Worm (Caenorhabditis elegans) whole organism, mixed stage, embryonic: Measurements from ENCODE around the gene T23B5.4.

Source experiments
- M03D4.4 ChIP-seq: sonication (generic microtip); optimal IDR thresholded peaks from 2 replicates; lab custom pipeline; 2017; ENCODE audit warnings: mild to moderate bottlenecking, missing genetic modification characterization, missing compliant biosample characterization
- blmp-1 ChIP-seq: fragments of 150-350 bp; optimal IDR thresholded peaks from 2 replicates; lab custom pipeline; 2014; ENCODE audit warnings: missing biosample characterization, missing genetic modification characterization
- ces-1 ChIP-seq: fragments of 150-350 bp; optimal IDR thresholded peaks from 2 replicates; lab custom pipeline; 2014; ENCODE audit warnings: missing biosample characterization, missing genetic modification reagents, missing genetic modification characterization
- elt-3 ChIP-seq: fragments of 150-350 bp; optimal IDR thresholded peaks from 2 replicates; lab custom pipeline; 2014; ENCODE audit warnings: missing biosample characterization, missing genetic modification characterization
- nhr-28 ChIP-seq: fragments of 150-350 bp; optimal IDR thresholded peaks from 2 replicates; lab custom pipeline; 2014; ENCODE audit warnings: missing biosample characterization, missing genetic modification characterization
- sem-2 ChIP-seq: fragments of 200-800 bp; sonication (Bioruptor generic); optimal IDR thresholded peaks from 2 replicates; lab custom pipeline; 2018; ENCODE audit warnings: mild to moderate bottlenecking, missing genetic modification characterization, missing compliant biosample characterization
- unc-62 ChIP-seq: fragments of 150-350 bp; optimal IDR thresholded peaks from 2 replicates; lab custom pipeline; 2014; ENCODE audit warnings: missing biosample characterization, missing genetic modification reagents, missing genetic modification characterization
- ztf-11 ChIP-seq: fragments of 150-350 bp; optimal IDR thresholded peaks from 2 replicates; lab custom pipeline; 2014; ENCODE audit warnings: missing biosample characterization, missing genetic modification characterization

- no peak for TF ChIP-seq blmp-1 (tag; lab: Kevin White, UChicago)
- peak; percentile 70 for TF ChIP-seq unc-62 (GFP tag; lab: Kevin White, UChicago)
- no peak for TF ChIP-seq ztf-11 (tag; lab: Kevin White, UChicago)
- TF ChIP-seq ces-1, result peak; percentile 20
- TF ChIP-seq nhr-28, result no peak
- TF ChIP-seq elt-3, result no peak
- TF ChIP-seq sem-2, result no peak
- no peak for TF ChIP-seq M03D4.4 (tag; lab: Kevin White, UChicago)
These were observed 11.0 kb downstream of the T23B5.4 start for ce11 chrIV:12685827-12686226.
